Fruit fly (Drosophila melanogaster): ENCODE results near the gene Scgbeta.

Gene Scgbeta

dm6 chr3R:12447353-12447752 lies 25.1 kb upstream of the Scgbeta start, which contains the start of gene vrs:
TSS of gene vrs (plus strand) at chr3R:12447653.
- TF ChIP-seq Sin3A (optimal IDR thresholded peaks at IDR 0.05): no peak
- TF ChIP-seq ttk (optimal IDR thresholded peaks at IDR 0.05): no peak
- TF ChIP-seq psq (optimal IDR thresholded peaks at IDR 0.05): no peak
- no peak for TF ChIP-seq insv (optimal IDR thresholded peaks at IDR 0.05)
- no peak for TF ChIP-seq Myc (optimal IDR thresholded peaks at IDR 0.05)
- no peak for TF ChIP-seq h (optimal IDR thresholded peaks at IDR 0.05)

- TF ChIP-seq psq (optimal IDR thresholded peaks at IDR 0.05) (no peak), h (optimal IDR thresholded peaks at IDR 0.05) (no peak), ttk (optimal IDR thresholded peaks at IDR 0.05) (no peak)
Measured at dm6 chr3R:12445468-12445867, 23.2 kb upstream of the Scgbeta start.

- TF ChIP-seq h (optimal IDR thresholded peaks at IDR 0.05): no peak
- TF ChIP-seq insv (optimal IDR thresholded peaks at IDR 0.05): no peak
- TF ChIP-seq Sin3A (optimal IDR thresholded peaks at IDR 0.05): no peak
- TF ChIP-seq ttk (optimal IDR thresholded peaks at IDR 0.05): no peak
- no peak for TF ChIP-seq Myc (optimal IDR thresholded peaks at IDR 0.05)
- TF ChIP-seq psq (optimal IDR thresholded peaks at IDR 0.05): no peak
Measured at dm6 chr3R:12443769-12444168, 21.5 kb upstream of the Scgbeta start.

- no peak for TF ChIP-seq insv (optimal IDR thresholded peaks at IDR 0.05)
- no peak for TF ChIP-seq h (optimal IDR thresholded peaks at IDR 0.05)
Measured at dm6 chr3R:12442601-12443533, 20.6 kb upstream of the Scgbeta start.

- TF ChIP-seq Sin3A (optimal IDR thresholded peaks at IDR 0.05): no peak
- TF ChIP-seq insv (optimal IDR thresholded peaks at IDR 0.05): no peak
- TF ChIP-seq ttk (optimal IDR thresholded peaks at IDR 0.05): no peak
Measured at dm6 chr3R:12441008-12441606, 18.9 kb upstream of the Scgbeta start.

DNA sequence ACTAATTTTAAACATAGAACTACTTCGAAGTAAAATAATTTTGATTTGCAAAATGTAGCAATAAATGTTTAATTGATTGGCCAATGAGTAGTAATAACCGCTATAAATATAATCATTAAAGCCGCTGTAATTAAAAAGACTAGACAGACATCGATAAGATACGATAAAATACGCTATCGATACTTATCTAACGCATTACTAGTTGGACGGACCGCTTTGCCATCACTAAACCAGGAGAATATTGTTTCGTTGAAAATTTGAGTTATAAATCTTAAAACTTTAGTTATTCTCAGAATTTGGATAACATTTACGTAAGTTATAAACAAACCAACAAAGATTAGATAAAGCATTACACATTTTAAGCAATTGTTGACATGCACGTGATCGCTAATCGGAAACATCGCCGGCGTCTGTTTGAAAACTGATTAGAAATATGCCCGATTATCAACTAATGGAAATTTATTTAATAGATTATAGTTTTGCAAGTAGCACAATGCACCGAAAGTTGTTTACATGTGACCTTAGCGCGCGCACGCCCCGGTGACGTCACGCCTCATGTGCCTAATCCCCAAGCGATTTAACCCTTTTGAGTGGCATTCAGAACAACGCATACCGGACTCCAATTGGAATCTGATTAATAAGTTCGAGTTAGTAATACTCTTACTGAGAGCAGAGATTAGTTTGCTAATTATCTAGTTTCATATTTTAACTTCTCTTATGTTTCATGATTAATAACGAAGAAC lies 17.3 kb upstream of the Scgbeta start, which contains the start of gene Desat1:
Gene Desat1, plus strand, starts transcription at position 200 of the 743 bp plus-strand sequence.
- TF ChIP-seq insv (optimal IDR thresholded peaks at IDR 0.05): no peak
- TF ChIP-seq Sin3A (optimal IDR thresholded peaks at IDR 0.05): no peak
- TF ChIP-seq ttk (optimal IDR thresholded peaks at IDR 0.05): no peak
- no peak for TF ChIP-seq Myc (optimal IDR thresholded peaks at IDR 0.05)
- no peak for TF ChIP-seq psq (optimal IDR thresholded peaks at IDR 0.05)
- TF ChIP-seq h (optimal IDR thresholded peaks at IDR 0.05): no peak

- TF ChIP-seq h (optimal IDR thresholded peaks at IDR 0.05) (no peak), psq (optimal IDR thresholded peaks at IDR 0.05) (no peak), Myc (optimal IDR thresholded peaks at IDR 0.05) (no peak), ttk (optimal IDR thresholded peaks at IDR 0.05) (no peak), Sin3A (optimal IDR thresholded peaks at IDR 0.05) (no peak), insv (optimal IDR thresholded peaks at IDR 0.05) (no peak)
Measured at dm6 chr3R:12439039-12439400, 16.8 kb upstream of the Scgbeta start, which contains the start of the genes CG17207 and CG46427. TSS of gene CG17207 (minus strand) at chr3R:12439139. TSS of gene CG46427 (minus strand) at chr3R:12439139.

dm6 chr3R:12435948-12436347 lies 13.7 kb upstream of the Scgbeta start, which contains the start of gene Desat2:
TSS of gene Desat2 (plus strand) at chr3R:12436248.
- TF ChIP-seq psq (optimal IDR thresholded peaks at IDR 0.05): no peak
- TF ChIP-seq Sin3A (optimal IDR thresholded peaks at IDR 0.05): no peak
- no peak for TF ChIP-seq Myc (optimal IDR thresholded peaks at IDR 0.05)

dm6 chr3R:12433764-12434163 lies 11.5 kb upstream of the Scgbeta start, which contains the start of the genes Aos1 and Srlp:
TSS of gene Aos1 (minus strand) at chr3R:12433822.
TSS of gene Srlp (plus strand) at chr3R:12434098.
- no peak for TF ChIP-seq ttk (optimal IDR thresholded peaks at IDR 0.05)
- no peak for TF ChIP-seq insv (optimal IDR thresholded peaks at IDR 0.05)
- no peak for TF ChIP-seq h (optimal IDR thresholded peaks at IDR 0.05)
- TF ChIP-seq Myc (optimal IDR thresholded peaks at IDR 0.05): no peak
- TF ChIP-seq Sin3A (optimal IDR thresholded peaks at IDR 0.05): no peak
- TF ChIP-seq psq (optimal IDR thresholded peaks at IDR 0.05): no peak

- TF ChIP-seq Myc (optimal IDR thresholded peaks at IDR 0.05) (no peak), Sin3A (optimal IDR thresholded peaks at IDR 0.05) (no peak), h (optimal IDR thresholded peaks at IDR 0.05) (no peak), insv (optimal IDR thresholded peaks at IDR 0.05) (no peak), psq (optimal IDR thresholded peaks at IDR 0.05) (no peak), ttk (optimal IDR thresholded peaks at IDR 0.05) (no peak)
Measured at dm6 chr3R:12431030-12431489, 8.8 kb upstream of the Scgbeta start, which contains the start of gene Prosalpha2. TSS of gene Prosalpha2 (plus strand) at chr3R:12431321.

- no peak for TF ChIP-seq psq (optimal IDR thresholded peaks at IDR 0.05)
- no peak for TF ChIP-seq Myc (optimal IDR thresholded peaks at IDR 0.05)
Measured at dm6 chr3R:12429120-12429610, 6.9 kb upstream of the Scgbeta start, which contains the start of the genes CG5641 and CG5245. TSS of gene CG5641 (minus strand) at chr3R:12429282. TSS of gene CG5245 (plus strand) at chr3R:12429560.

dm6 chr3R:12426310-12426653 lies 4.1 kb upstream of the Scgbeta start, which contains the start of gene NANS:
TSS of gene NANS (plus strand) at chr3R:12426578.
- TF ChIP-seq ttk (optimal IDR thresholded peaks at IDR 0.05) (no peak), Sin3A (optimal IDR thresholded peaks at IDR 0.05) (no peak), psq (optimal IDR thresholded peaks at IDR 0.05) (no peak), Myc (optimal IDR thresholded peaks at IDR 0.05) (no peak), h (optimal IDR thresholded peaks at IDR 0.05) (no peak), insv (optimal IDR thresholded peaks at IDR 0.05) (no peak)

Data from Kc167 (cell line).